Fruit fly (Drosophila melanogaster) whole organism, prepupa: ENCODE data around the gene sra.

Experiments
- Blimp-1 ChIP-seq: fragments of 200-800 bp; sonication (Bioruptor generic); optimal IDR thresholded peaks from 3 replicates; lab custom pipeline; 2017; ENCODE audit warnings: missing biosample characterization, missing genetic modification characterization, mild to moderate bottlenecking, moderate library complexity, missing genetic modification reagents
- CG10669 ChIP-seq: fragments of 200-800 bp; sonication (Bioruptor generic); optimal IDR thresholded peaks from 3 replicates; lab custom pipeline; 2018; ENCODE audit warnings: missing biosample characterization, mild to moderate bottlenecking, missing genetic modification characterization, moderate library complexity
- CG11294 ChIP-seq: fragments of 200-800 bp; sonication (Bioruptor generic); IDR thresholded peaks from 2 replicates; pipeline ENCODE4 v1.3.6; 2022; ENCODE audit warnings: missing biosample characterization, missing genetic modification characterization
- CG11762 ChIP-seq: fragments of 200-800 bp; sonication (Bioruptor generic); optimal IDR thresholded peaks from 3 replicates; lab custom pipeline; 2016; ENCODE audit warnings: missing biosample characterization, missing genetic modification characterization; ENCODE audit not compliant: insufficient read depth
- CG15336 ChIP-seq: fragments of 200-800 bp; sonication (Bioruptor generic); IDR thresholded peaks from 2 replicates; pipeline ENCODE4 v1.3.6; 2022; ENCODE audit warnings: missing biosample characterization, missing genetic modification characterization
- CG16779 ChIP-seq: fragments of 200-800 bp; sonication (Bioruptor generic); optimal IDR thresholded peaks from 3 replicates; lab custom pipeline; 2017; ENCODE audit warnings: missing biosample characterization, mild to moderate bottlenecking, missing genetic modification characterization
- CG32006 ChIP-seq: fragments of 200-800 bp; sonication (Bioruptor generic); optimal IDR thresholded peaks from 3 replicates; lab custom pipeline; 2017; ENCODE audit warnings: missing biosample characterization, mild to moderate bottlenecking, missing genetic modification characterization
- CG34406 ChIP-seq: fragments of 200-800 bp; sonication (Bioruptor generic); optimal IDR thresholded peaks from 3 replicates; lab custom pipeline; 2016; ENCODE audit warnings: missing biosample characterization, missing genetic modification characterization
- CG3919 ChIP-seq: fragments of 200-800 bp; sonication (Bioruptor generic); optimal IDR thresholded peaks from 3 replicates; lab custom pipeline; 2016; ENCODE audit warnings: missing biosample characterization, missing genetic modification characterization
- CG4318 ChIP-seq: fragments of 200-800 bp; sonication (Bioruptor generic); optimal IDR thresholded peaks from 3 replicates; lab custom pipeline; 2017; ENCODE audit warnings: missing biosample characterization, mild to moderate bottlenecking, missing genetic modification characterization
- CG6808 ChIP-seq: fragments of 200-800 bp; sonication (Bioruptor generic); optimal IDR thresholded peaks from 3 replicates; lab custom pipeline; 2017; ENCODE audit warnings: missing biosample characterization, missing genetic modification characterization, mild to moderate bottlenecking, moderate library complexity, missing genetic modification reagents
- CG7368 ChIP-seq: fragments of 200-800 bp; sonication (Bioruptor generic); optimal IDR thresholded peaks from 3 replicates; lab custom pipeline; 2016; ENCODE audit warnings: missing biosample characterization, missing genetic modification characterization
- CG8319 ChIP-seq: fragments of 200-800 bp; sonication (Bioruptor generic); optimal IDR thresholded peaks from 3 replicates; lab custom pipeline; 2016; ENCODE audit warnings: missing biosample characterization, missing genetic modification characterization
- CG8632 ChIP-seq: fragments of 200-800 bp; sonication (Bioruptor generic); optimal IDR thresholded peaks from 3 replicates; lab custom pipeline; 2016; ENCODE audit warnings: missing biosample characterization, missing genetic modification characterization
- Eip75B ChIP-seq: fragments of 200-800 bp; sonication (Bioruptor generic); optimal IDR thresholded peaks from 3 replicates; lab custom pipeline; 2016; ENCODE audit warnings: missing biosample characterization, missing genetic modification characterization
- Eip78C ChIP-seq: fragments of 200-800 bp; sonication (Bioruptor generic); peaks from one replicate; lab custom pipeline; 2016; ENCODE audit warnings: missing biosample characterization, missing genetic modification characterization
- Ets21C ChIP-seq: fragments of 200-800 bp; sonication (Bioruptor generic); optimal IDR thresholded peaks from 3 replicates; lab custom pipeline; 2016; ENCODE audit warnings: missing biosample characterization, missing genetic modification characterization
- Hr38 ChIP-seq: sonication (Bioruptor generic); optimal IDR thresholded peaks from 2 replicates; lab custom pipeline; 2016; ENCODE audit warnings: missing biosample characterization, missing genetic modification characterization
- Hr4 ChIP-seq: fragments of 200-800 bp; sonication (Bioruptor generic); optimal IDR thresholded peaks from 3 replicates; lab custom pipeline; 2016; ENCODE audit warnings: missing biosample characterization, missing genetic modification characterization
- Lpt ChIP-seq: fragments of 200-800 bp; sonication (Bioruptor generic); optimal IDR thresholded peaks from 3 replicates; lab custom pipeline; 2016; ENCODE audit warnings: missing biosample characterization, missing genetic modification characterization
- OdsH ChIP-seq: fragments of 200-800 bp; sonication (Bioruptor generic); optimal IDR thresholded peaks from 3 replicates; lab custom pipeline; 2016; ENCODE audit warnings: missing biosample characterization, missing genetic modification characterization
- Smox ChIP-seq: fragments of 200-800 bp; sonication (Bioruptor generic); optimal IDR thresholded peaks from 3 replicates; lab custom pipeline; 2016; ENCODE audit warnings: missing biosample characterization, missing genetic modification characterization
- Sox102F ChIP-seq: fragments of 200-800 bp; sonication (Bioruptor generic); optimal IDR thresholded peaks from 2 replicates; lab custom pipeline; 2016; ENCODE audit warnings: missing biosample characterization, mild to moderate bottlenecking, missing genetic modification characterization
- Sox14 ChIP-seq: fragments of 200-800 bp; sonication (Bioruptor generic); optimal IDR thresholded peaks from 3 replicates; lab custom pipeline; 2016; ENCODE audit warnings: missing biosample characterization, missing genetic modification characterization
- Sox15 ChIP-seq: fragments of 200-800 bp; sonication (Bioruptor generic); optimal IDR thresholded peaks from 3 replicates; lab custom pipeline; 2016; ENCODE audit warnings: missing biosample characterization, missing genetic modification characterization
- achi ChIP-seq: fragments of 200-800 bp; sonication (Bioruptor generic); optimal IDR thresholded peaks from 3 replicates; lab custom pipeline; 2016; ENCODE audit warnings: missing biosample characterization, missing genetic modification characterization
- cyc ChIP-seq: fragments of 200-800 bp; sonication (Bioruptor generic); optimal IDR thresholded peaks from 3 replicates; lab custom pipeline; 2016; ENCODE audit warnings: missing biosample characterization, missing genetic modification characterization
- eg ChIP-seq: fragments of 200-800 bp; sonication (Bioruptor generic); IDR thresholded peaks from 3 replicates; pipeline ENCODE4 v1.3.6; 2022; ENCODE audit warnings: missing biosample characterization, missing genetic modification characterization
- esn ChIP-seq: fragments of 200-800 bp; sonication (Bioruptor generic); optimal IDR thresholded peaks from 2 replicates; lab custom pipeline; 2016; ENCODE audit warnings: missing biosample characterization, mild to moderate bottlenecking, missing genetic modification characterization, moderate library complexity
- fd59A ChIP-seq: fragments of 200-800 bp; sonication (Bioruptor generic); optimal IDR thresholded peaks from 2 replicates; lab custom pipeline; 2017; ENCODE audit warnings: missing biosample characterization, mild to moderate bottlenecking, missing genetic modification characterization, missing genetic modification reagents
- fkh ChIP-seq: fragments of 200-800 bp; sonication (Bioruptor generic); optimal IDR thresholded peaks from 3 replicates; lab custom pipeline; 2017; ENCODE audit warnings: missing biosample characterization, mild to moderate bottlenecking, missing genetic modification characterization, moderate library complexity
- net ChIP-seq: fragments of 200-800 bp; sonication (Bioruptor generic); optimal IDR thresholded peaks from 3 replicates; lab custom pipeline; 2016; ENCODE audit warnings: missing biosample characterization, missing genetic modification characterization
- salr ChIP-seq, 2 experiments: fragments of 200-800 bp; sonication (Bioruptor generic); optimal IDR thresholded peaks; 3 replicates each; lab custom pipeline; 2016 to 2018; ENCODE audit warnings: missing biosample characterization in 2 of 2, missing genetic modification characterization in 2 of 2, mild to moderate bottlenecking in 1 of 2
- spab ChIP-seq: fragments of 200-800 bp; sonication (Bioruptor generic); optimal IDR thresholded peaks from 2 replicates; lab custom pipeline; 2017; ENCODE audit warnings: missing biosample characterization, mild to moderate bottlenecking, missing genetic modification characterization, missing genetic modification reagents
- svp ChIP-seq: fragments of 200-800 bp; sonication (Bioruptor generic); peaks from one replicate; lab custom pipeline; 2016; ENCODE audit warnings: missing biosample characterization, missing genetic modification characterization
- topi ChIP-seq: fragments of 200-800 bp; sonication (Bioruptor generic); optimal IDR thresholded peaks from 3 replicates; lab custom pipeline; 2016; ENCODE audit warnings: missing biosample characterization, missing genetic modification characterization
- vri ChIP-seq: fragments of 200-800 bp; sonication (Bioruptor generic); optimal IDR thresholded peaks from 3 replicates; lab custom pipeline; 2016; ENCODE audit warnings: missing biosample characterization, mild to moderate bottlenecking, missing genetic modification characterization

sra gene

DNA sequence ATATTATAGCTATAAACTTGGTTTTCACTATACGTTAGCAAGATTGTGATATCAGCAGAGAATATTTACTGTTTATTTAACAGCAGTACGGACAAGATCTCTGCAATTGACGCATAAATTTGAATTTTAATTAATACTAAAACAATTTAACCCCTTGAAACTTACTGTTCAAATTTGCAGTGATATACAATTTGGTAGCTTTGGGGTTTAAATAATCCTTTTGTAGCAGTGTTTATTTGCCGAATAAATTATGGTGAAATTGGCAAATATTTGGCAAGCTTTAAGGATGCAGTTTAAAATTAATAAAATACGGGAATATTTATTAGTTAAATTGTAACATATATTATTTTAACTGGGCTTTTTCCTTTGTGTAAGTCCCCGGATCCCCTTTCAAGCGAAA, 30.6 kb downstream of the sra start (continued):
- peak; percentile 10 for TF ChIP-seq cyc
- peak; percentile 32 for TF ChIP-seq Eip75B (GFP tag; lab: Kevin White, UChicago)
- peak; percentile 46 for TF ChIP-seq esn (GFP tag; lab: Kevin White, UChicago)
- no peak for TF ChIP-seq CG8319

DNA sequence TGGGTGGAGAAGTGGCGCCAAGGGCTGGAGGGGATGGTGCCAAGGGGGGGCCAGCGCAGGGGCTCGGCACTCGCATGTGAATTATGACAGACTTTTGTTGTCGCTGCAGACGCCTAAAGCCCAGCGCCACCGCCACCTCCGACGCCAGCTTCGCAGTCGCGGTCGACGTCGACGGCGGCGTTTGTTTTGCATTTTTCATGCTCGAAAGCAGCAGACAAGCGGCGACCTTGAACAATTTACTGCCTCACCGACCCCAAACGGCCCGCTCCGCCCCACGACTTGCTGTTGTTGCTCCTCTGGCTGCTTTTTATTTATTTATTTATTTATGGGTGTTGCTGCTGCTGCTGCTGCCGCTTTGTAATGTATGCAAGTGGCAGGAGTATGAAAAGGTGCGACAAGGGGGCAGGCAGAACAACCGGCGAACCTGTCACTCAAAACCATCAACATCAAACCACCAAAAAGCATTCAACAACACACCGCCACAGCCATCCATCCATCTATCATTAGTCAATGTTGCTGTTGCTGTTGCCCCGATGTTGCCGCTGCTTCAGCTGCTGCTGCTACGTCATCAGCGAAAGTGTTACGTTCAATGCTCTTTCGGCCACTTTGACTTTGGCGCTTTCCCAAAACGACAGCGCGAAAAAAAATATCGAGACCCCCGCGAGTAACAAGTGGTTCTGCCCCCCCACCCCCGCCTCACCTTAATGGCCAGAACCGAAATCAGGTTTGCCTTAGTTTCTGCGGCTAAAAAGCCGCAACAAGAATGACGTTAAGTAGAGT, 31.6 kb downstream of the sra start:
- no peak for TF ChIP-seq CG15336
- TF ChIP-seq achi (GFP tag; lab: Kevin White, UChicago) = no peak
- no peak for TF ChIP-seq cyc
- no peak for TF ChIP-seq CG11762
- TF ChIP-seq CG16779 (tag; lab: Kevin White, UChicago) = no peak
- TF ChIP-seq Sox102F (GFP tag; lab: Kevin White, UChicago) = no peak
- no peak for TF ChIP-seq spab (GFP tag; lab: Kevin White, UChicago)
- no peak for TF ChIP-seq fd59A (GFP tag; lab: Kevin White, UChicago)
- no peak for TF ChIP-seq CG8632 (GFP tag; lab: Kevin White, UChicago)
- no peak for TF ChIP-seq vri
- TF ChIP-seq CG6808 (GFP tag; lab: Kevin White, UChicago) = no peak
- TF ChIP-seq net = no peak
- no peak for TF ChIP-seq Ets21C (GFP tag; lab: Kevin White, UChicago)
- no peak for TF ChIP-seq CG3919 (GFP tag; lab: Kevin White, UChicago)
- TF ChIP-seq CG8319 = no peak
- TF ChIP-seq Smox (GFP tag; lab: Kevin White, UChicago) = no peak
- TF ChIP-seq Hr4 = no peak
- no peak for TF ChIP-seq CG11294 (GFP tag; lab: Robert Waterston, UW)
- TF ChIP-seq CG10669 (GFP tag; lab: Kevin White, UChicago) = no peak
- TF ChIP-seq esn (GFP tag; lab: Kevin White, UChicago) = no peak
- TF ChIP-seq Eip78C (GFP tag; lab: Kevin White, UChicago) = peak; percentile 17
- TF ChIP-seq Sox15 (GFP tag; lab: Kevin White, UChicago) = no peak
- no peak for TF ChIP-seq CG34406 (GFP tag; lab: Kevin White, UChicago)
- no peak for TF ChIP-seq svp (GFP tag; lab: Kevin White, UChicago)
- TF ChIP-seq Lpt (GFP tag; lab: Kevin White, UChicago) = no peak
- TF ChIP-seq CG4318 (GFP tag; lab: Kevin White, UChicago) = no peak
- no peak for TF ChIP-seq OdsH (GFP tag; lab: Kevin White, UChicago)
- TF ChIP-seq eg (GFP tag; lab: Robert Waterston, UW) = 0 out of 3 replicates have a peak, but pooled peaks have one; percentile 10
- TF ChIP-seq fkh (GFP tag; lab: Kevin White, UChicago) = no peak
- peak; percentile 89 for TF ChIP-seq Blimp-1
- peak; percentile 5 to 7 for TF ChIP-seq salr (GFP tag; optimal IDR thresholded peaks at IDR 0.05; lab: Kevin White, UChicago)
- TF ChIP-seq topi (GFP tag; lab: Kevin White, UChicago) = no peak
- no peak for TF ChIP-seq CG7368 (GFP tag; lab: Kevin White, UChicago)
- no peak for TF ChIP-seq Hr38 (GFP tag; lab: Kevin White, UChicago)

DNA sequence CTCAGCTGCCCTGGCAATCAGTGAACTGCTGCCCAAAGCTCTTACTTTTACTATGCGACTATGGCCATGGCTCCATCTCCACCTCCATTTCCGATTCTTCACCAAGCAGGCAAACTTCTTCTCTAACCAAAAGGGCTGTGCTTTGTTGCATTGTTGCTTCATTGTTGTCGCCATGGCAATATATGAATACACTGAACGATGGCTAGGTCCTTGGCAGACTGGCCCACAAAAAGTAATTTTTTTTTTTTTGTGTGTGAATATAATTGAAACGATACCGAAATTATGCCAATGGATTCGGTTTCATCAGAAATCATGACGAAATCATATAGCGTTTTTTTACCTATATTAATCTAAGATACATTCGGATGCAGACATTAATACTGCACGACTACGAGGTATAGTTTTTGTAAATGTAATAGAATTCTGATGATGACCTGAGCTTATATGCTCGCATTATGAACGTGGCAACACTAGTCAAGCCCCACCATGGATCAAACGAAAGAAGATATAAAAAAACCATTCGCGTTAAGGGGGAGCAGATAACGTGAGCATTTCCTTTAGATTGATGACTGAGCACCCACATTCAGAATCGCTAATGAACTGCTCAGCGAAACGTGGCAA, 33.4 kb downstream of the sra start:
- TF ChIP-seq Sox14 (GFP tag; lab: Kevin White, UChicago) = no peak
- peak; percentile 29 for TF ChIP-seq CG32006 (GFP tag; lab: Kevin White, UChicago)
- peak; percentile 67 for TF ChIP-seq svp (GFP tag; lab: Kevin White, UChicago)
- peak; percentile 67 for TF ChIP-seq Eip78C (GFP tag; lab: Kevin White, UChicago)
- peak; percentile 8; the same call in 1 of the 2 replicates for TF ChIP-seq CG15336
